Fruit fly (Drosophila melanogaster) whole organism, embryonic: ENCODE measurements around the gene dmGlut.

Source experiments
- Ada2b ChIP-seq: fragments of 200-800 bp; sonication (Bioruptor generic); IDR thresholded peaks from 2 replicates; pipeline ENCODE4 v1.3.6; 2022; ENCODE audit warnings: missing biosample characterization, missing genetic modification characterization
- B-H1 ChIP-seq: fragments of 200-800 bp; sonication (Bioruptor generic); IDR thresholded peaks from 3 replicates; pipeline ENCODE4 v1.3.6; 2022; ENCODE audit warnings: missing biosample characterization, missing genetic modification characterization
- CG10979 ChIP-seq: fragments of 200-800 bp; sonication (Bioruptor generic); optimal IDR thresholded peaks from 2 replicates; lab custom pipeline; 2018; ENCODE audit warnings: missing biosample characterization, mild to moderate bottlenecking, missing genetic modification characterization, moderate library complexity
- CG11398 ChIP-seq: fragments of 200-800 bp; sonication (Bioruptor generic); optimal IDR thresholded peaks from 2 replicates; lab custom pipeline; 2016; ENCODE audit warnings: missing biosample characterization, missing genetic modification characterization
- CG1233 ChIP-seq: fragments of 200-800 bp; sonication (Bioruptor generic); optimal IDR thresholded peaks from 4 replicates; lab custom pipeline; 2018; ENCODE audit warnings: missing biosample characterization, mild to moderate bottlenecking, missing genetic modification characterization
- CG13287 ChIP-seq: fragments of 200-800 bp; sonication (Bioruptor generic); IDR thresholded peaks from 2 replicates; pipeline ENCODE4 v1.3.6; 2022; ENCODE audit warnings: missing biosample characterization, missing genetic modification characterization; ENCODE audit not compliant: partially characterized antibody
- CG14710 ChIP-seq: fragments of 200-800 bp; sonication (Bioruptor generic); optimal IDR thresholded peaks from 3 replicates; lab custom pipeline; 2019; ENCODE audit warnings: missing biosample characterization, mild to moderate bottlenecking, missing genetic modification characterization, moderate library complexity
- CG17359 ChIP-seq: fragments of 200-800 bp; sonication (Bioruptor generic); optimal IDR thresholded peaks from 3 replicates; lab custom pipeline; 2018; ENCODE audit warnings: missing biosample characterization, mild to moderate bottlenecking, missing genetic modification characterization, moderate library complexity
- CG17361 ChIP-seq: fragments of 200-800 bp; sonication (Bioruptor generic); IDR thresholded peaks from 3 replicates; pipeline ENCODE4 v1.3.6; 2022; ENCODE audit warnings: missing biosample characterization, missing genetic modification characterization
- CG17568 ChIP-seq: fragments of 200-800 bp; sonication (Bioruptor generic); optimal IDR thresholded peaks from 2 replicates; lab custom pipeline; 2018; ENCODE audit warnings: missing biosample characterization, mild to moderate bottlenecking, missing genetic modification characterization, moderate library complexity
- CG17612 ChIP-seq: fragments of 200-800 bp; sonication (Bioruptor generic); IDR thresholded peaks from 2 replicates; pipeline ENCODE4 v1.3.6; 2022; ENCODE audit warnings: missing biosample characterization, missing genetic modification characterization
- CG17802 ChIP-seq: fragments of 200-800 bp; sonication (Bioruptor generic); optimal IDR thresholded peaks from 2 replicates; lab custom pipeline; 2018; ENCODE audit warnings: missing biosample characterization, mild to moderate bottlenecking, missing genetic modification characterization, moderate library complexity
- CG18764 ChIP-seq: fragments of 200-800 bp; sonication (Bioruptor generic); optimal IDR thresholded peaks from 3 replicates; lab custom pipeline; 2016; ENCODE audit warnings: missing biosample characterization, missing genetic modification characterization
- CG2712 ChIP-seq: fragments of 200-800 bp; optimal IDR thresholded peaks from 3 replicates; lab custom pipeline; 2019; ENCODE audit warnings: missing biosample characterization, mild to moderate bottlenecking, missing genetic modification characterization, moderate library complexity
- CG4617 ChIP-seq: fragments of 200-800 bp; sonication (Bioruptor generic); optimal IDR thresholded peaks from 3 replicates; lab custom pipeline; 2016; ENCODE audit warnings: missing biosample characterization, missing genetic modification characterization, borderline replicate concordance
- CG6175 ChIP-seq: fragments of 200-800 bp; sonication (Bioruptor generic); IDR thresholded peaks from 3 replicates; pipeline ENCODE4 v1.3.6; 2022; ENCODE audit warnings: missing biosample characterization, missing genetic modification characterization
- CG7271 ChIP-seq: fragments of 200-800 bp; sonication (Bioruptor generic); optimal IDR thresholded peaks from 2 replicates; lab custom pipeline; 2018; ENCODE audit warnings: missing biosample characterization, mild to moderate bottlenecking, missing genetic modification characterization, moderate library complexity
- CG7839 ChIP-seq: fragments of 200-800 bp; sonication (Bioruptor generic); optimal IDR thresholded peaks from 3 replicates; lab custom pipeline; 2018; ENCODE audit warnings: missing biosample characterization, mild to moderate bottlenecking, missing genetic modification characterization, moderate library complexity
- CG8359 ChIP-seq: fragments of 200-800 bp; sonication (Bioruptor generic); optimal IDR thresholded peaks from 2 replicates; lab custom pipeline; 2017; ENCODE audit warnings: missing biosample characterization, mild to moderate bottlenecking, missing genetic modification characterization, borderline replicate concordance
- D ChIP-seq, 2 experiments: fragments of 200-800 bp in 1 of 2; fragments of >200 bp in 1 of 2; sonication (Bioruptor generic) in 1 of 2; optimal IDR thresholded peaks; 2 replicates in 1 of 2; 3 replicates in 1 of 2; lab custom pipeline; 2017; ENCODE audit warnings: mild to moderate bottlenecking in 1 of 2, missing biosample characterization in 1 of 2, missing genetic modification characterization in 1 of 2, missing genetic modification reagents in 1 of 2
- Dek ChIP-seq: fragments of 200-800 bp; sonication (Bioruptor generic); optimal IDR thresholded peaks from 3 replicates; lab custom pipeline; 2019; ENCODE audit warnings: missing biosample characterization, mild to moderate bottlenecking, missing genetic modification characterization, moderate library complexity
- Doc2 ChIP-seq: fragments of 200-800 bp; sonication (Bioruptor generic); IDR thresholded peaks from 2 replicates; pipeline ENCODE4 v1.3.6; 2022; ENCODE audit warnings: missing biosample characterization, missing genetic modification characterization
- Ets65A ChIP-seq: fragments of 200-800 bp; sonication (Bioruptor generic); peaks from one replicate; lab custom pipeline; 2016; ENCODE audit warnings: missing biosample characterization, missing genetic modification characterization
- GATAe ChIP-seq: fragments of 200-800 bp; sonication (Bioruptor generic); conservative IDR thresholded peaks from 2 replicates; pipeline ENCODE4 v1.3.6; 2022; ENCODE audit warnings: missing biosample characterization, missing genetic modification characterization
- Gug ChIP-seq: fragments of 200-800 bp; sonication (Bioruptor generic); IDR thresholded peaks from 4 replicates; pipeline ENCODE4 v1.3.6; 2022; ENCODE audit warnings: missing biosample characterization, missing genetic modification characterization
- HLH54F ChIP-seq: fragments of 200-800 bp; sonication (Bioruptor generic); optimal IDR thresholded peaks from 3 replicates; lab custom pipeline; 2016; ENCODE audit warnings: missing biosample characterization, missing genetic modification characterization
- Hey ChIP-seq: fragments of 200-800 bp; sonication (Bioruptor generic); optimal IDR thresholded peaks from 3 replicates; lab custom pipeline; 2018; ENCODE audit warnings: missing biosample characterization, mild to moderate bottlenecking, missing genetic modification characterization
- Meics ChIP-seq: fragments of 200-800 bp; sonication (Bioruptor generic); optimal IDR thresholded peaks from 2 replicates; lab custom pipeline; 2017; ENCODE audit warnings: missing biosample characterization, mild to moderate bottlenecking, missing genetic modification characterization
- NFAT ChIP-seq: fragments of 200-800 bp; sonication (Bioruptor generic); IDR thresholded peaks from 2 replicates; pipeline ENCODE4 v1.3.6; 2022; ENCODE audit warnings: missing biosample characterization, missing genetic modification characterization
- TFAM ChIP-seq: fragments of 200-800 bp; sonication (Bioruptor generic); optimal IDR thresholded peaks from 2 replicates; lab custom pipeline; 2017; ENCODE audit warnings: missing biosample characterization, missing genetic modification characterization, inconsistent platforms
- Taf1 ChIP-seq: fragments of 200-800 bp; sonication (Bioruptor generic); IDR thresholded peaks from 2 replicates; pipeline ENCODE4 v1.3.6; 2022; ENCODE audit warnings: missing biosample characterization, missing genetic modification characterization
- Trl ChIP-seq, 3 experiments: fragments of >200 bp in 2 of 3; fragments of 200-800 bp in 1 of 3; sonication (Bioruptor generic) in 1 of 3; optimal IDR thresholded peaks; 2 replicates in 1 of 3; 3 replicates in 2 of 3; lab custom pipeline; 2016 to 2017; ENCODE audit warnings: missing biosample characterization in 1 of 3, missing genetic modification characterization in 1 of 3
- bigmax ChIP-seq: fragments of 200-800 bp; sonication (Bioruptor generic); optimal IDR thresholded peaks from 2 replicates; lab custom pipeline; 2018; ENCODE audit warnings: missing biosample characterization, mild to moderate bottlenecking, missing genetic modification characterization
- bsh ChIP-seq, 2 experiments: fragments of 200-800 bp; sonication (Bioruptor generic); optimal IDR thresholded peaks; 2 replicates each; lab custom pipeline; 2017 to 2018; ENCODE audit warnings: mild to moderate bottlenecking in 2 of 2, missing biosample characterization in 2 of 2, missing genetic modification characterization in 2 of 2, moderate library complexity in 1 of 2
- dmrt11E ChIP-seq: fragments of 200-800 bp; sonication (Bioruptor generic); optimal IDR thresholded peaks from 3 replicates; lab custom pipeline; 2018; ENCODE audit warnings: missing biosample characterization, mild to moderate bottlenecking, missing genetic modification characterization, moderate library complexity
- dpn ChIP-seq, 2 experiments: fragments of 200-800 bp; sonication (Bioruptor generic); optimal IDR thresholded peaks; 3 replicates each; lab custom pipeline; 2016; ENCODE audit warnings: missing biosample characterization in 2 of 2, missing genetic modification characterization in 2 of 2
- exex ChIP-seq: fragments of 200-800 bp; sonication (Bioruptor generic); optimal IDR thresholded peaks from 4 replicates; lab custom pipeline; 2018; ENCODE audit warnings: missing biosample characterization, mild to moderate bottlenecking, missing genetic modification characterization, moderate library complexity
- gcm2 ChIP-seq: fragments of 200-800 bp; sonication (Bioruptor generic); optimal IDR thresholded peaks from 2 replicates; lab custom pipeline; 2016; ENCODE audit warnings: missing biosample characterization, missing genetic modification characterization
- gem ChIP-seq: fragments of 200-800 bp; sonication (Bioruptor generic); optimal IDR thresholded peaks from 2 replicates; lab custom pipeline; 2019; ENCODE audit warnings: missing biosample characterization, mild to moderate bottlenecking, missing genetic modification characterization, moderate library complexity
- gsb ChIP-seq: fragments of 200-800 bp; sonication (Bioruptor generic); IDR thresholded peaks from 2 replicates; pipeline ENCODE4 v1.3.6; 2022; ENCODE audit warnings: missing biosample characterization, missing genetic modification characterization
- gsb-n ChIP-seq: fragments of 200-800 bp; sonication (Bioruptor generic); optimal IDR thresholded peaks from 3 replicates; lab custom pipeline; 2018; ENCODE audit warnings: missing biosample characterization, mild to moderate bottlenecking, missing genetic modification characterization
- lilli ChIP-seq: fragments of 200-800 bp; sonication (Bioruptor generic); optimal IDR thresholded peaks from 3 replicates; lab custom pipeline; 2016; ENCODE audit warnings: missing biosample characterization, missing genetic modification characterization
- rib ChIP-seq: fragments of 200-800 bp; sonication (Bioruptor generic); IDR thresholded peaks from 2 replicates; pipeline ENCODE4 v1.3.6; 2022; ENCODE audit warnings: missing biosample characterization, missing genetic modification characterization
- seq ChIP-seq: fragments of 200-800 bp; sonication (Bioruptor generic); IDR thresholded peaks from 2 replicates; pipeline ENCODE4 v1.3.6; 2022; ENCODE audit warnings: missing biosample characterization, missing genetic modification characterization
- tin ChIP-seq: fragments of 200-800 bp; sonication (Bioruptor generic); optimal IDR thresholded peaks from 3 replicates; lab custom pipeline; 2016; ENCODE audit warnings: missing biosample characterization, missing genetic modification characterization
- tx ChIP-seq: fragments of 200-800 bp; sonication (Bioruptor generic); optimal IDR thresholded peaks from 2 replicates; lab custom pipeline; 2016; ENCODE audit warnings: missing biosample characterization, missing genetic modification characterization
- unpg ChIP-seq: fragments of 200-800 bp; sonication (Bioruptor generic); optimal IDR thresholded peaks from 3 replicates; lab custom pipeline; 2018; ENCODE audit warnings: missing biosample characterization, mild to moderate bottlenecking, missing genetic modification characterization, moderate library complexity

The dmGlut gene

dm6 chr2L:11980075-11980474 lies 47.2 kb upstream of the dmGlut start (continued):
- TF ChIP-seq CG14710 (tag; lab: Kevin White, UChicago) = peak; percentile 7
- peak; percentile 56 for TF ChIP-seq dmrt11E
- TF ChIP-seq CG10979 (tag; lab: Kevin White, UChicago) = peak; percentile 17
- TF ChIP-seq CG17361 (GFP tag; lab: Robert Waterston, UW) = peak; percentile 22; the same call in 1 of the 3 replicates
- peak; percentile 59 for TF ChIP-seq CG2712 (tag; lab: Kevin White, UChicago)
- no peak for TF ChIP-seq Doc2
- no peak for TF ChIP-seq GATAe
- peak; percentile 13 for TF ChIP-seq CG17359 (tag; lab: Kevin White, UChicago)
- TF ChIP-seq Trl (optimal IDR thresholded peaks at IDR 0.05; lab: Kevin White, UChicago) = no peak
- no peak for TF ChIP-seq Trl (GFP tag; optimal IDR thresholded peaks at IDR 0.05; lab: Kevin White, UChicago)
- TF ChIP-seq gem = peak; percentile 62
- 0 out of 3 replicates have a peak, but pooled peaks have one; percentile 2 for TF ChIP-seq CG6175 (GFP tag; lab: Robert Waterston, UW)
- TF ChIP-seq CG7839 (tag; lab: Kevin White, UChicago) = peak; percentile 11
- TF ChIP-seq unpg (GFP tag; lab: Kevin White, UChicago) = peak; percentile 46

DNA sequence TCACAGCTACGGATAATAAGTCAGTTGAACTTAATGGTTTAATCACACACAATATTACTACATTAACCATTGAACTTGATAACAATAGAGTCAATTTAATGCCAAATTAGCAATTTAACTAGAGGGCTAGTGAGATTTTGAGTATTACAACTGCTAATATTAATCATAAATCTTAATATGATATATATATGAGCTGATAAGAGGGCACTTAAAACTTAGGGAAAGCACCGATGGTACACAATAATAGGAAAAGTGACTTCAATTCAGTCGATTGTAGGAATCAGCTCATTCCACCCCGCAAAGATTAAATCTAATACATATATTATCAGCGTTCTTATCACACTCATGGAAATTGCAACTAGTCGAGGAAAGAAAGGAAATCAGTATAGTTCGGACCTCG lies 46.0 kb upstream of the dmGlut start, which contains the start of gene CG16965:
TSS of gene CG16965 (plus strand) at position 382 of the 400 bp plus-strand sequence.
- peak; percentile 59 for TF ChIP-seq exex (tag; lab: Kevin White, UChicago)
- no peak for TF ChIP-seq D (optimal IDR thresholded peaks at IDR 0.05; lab: Kevin White, UChicago)
- TF ChIP-seq D (GFP tag; optimal IDR thresholded peaks at IDR 0.05; lab: Kevin White, UChicago) = no peak
- no peak for TF ChIP-seq NFAT (GFP tag; lab: Robert Waterston, UW)

dm6 chr2L:11987945-11988344 lies 39.3 kb upstream of the dmGlut start, which contains the start of the genes CG6686 and CG34163:
Gene CG6686 (minus strand): TSS chr2L:11988039.
Gene CG34163 (plus strand): TSS chr2L:11988270.
- TF ChIP-seq Dek (tag; lab: Kevin White, UChicago) (no peak), NFAT (GFP tag; lab: Robert Waterston, UW) (no peak), B-H1 (GFP tag; lab: Robert Waterston, UW) (no peak), CG1233 (no peak), Ets65A (peak; percentile 91), Taf1 (GFP tag; lab: Robert Waterston, UW) (no peak), CG7271 (tag; lab: Kevin White, UChicago) (peak; percentile 61), dpn (GFP tag; optimal IDR thresholded peaks at IDR 0.05; lab: Kevin White, UChicago) (peak; percentile 20 to 44), CG17568 (no peak), HLH54F (GFP tag; lab: Kevin White, UChicago) (peak; percentile 42), Hey (tag; lab: Kevin White, UChicago) (no peak), bigmax (GFP tag; lab: Kevin White, UChicago) (no peak), Ada2b (GFP tag; lab: Robert Waterston, UW) (peak; percentile 26; the same call in 1 of the 2 replicates), TFAM (GFP tag; lab: Kevin White, UChicago) (no peak), Gug (GFP tag; lab: Robert Waterston, UW) (peak; percentile 45; the same call in 1 of the 4 replicates), rib (no peak), CG13287 (no peak), CG17802 (no peak), gcm2 (GFP tag; lab: Kevin White, UChicago) (no peak), CG17612 (GFP tag; lab: Robert Waterston, UW) (no peak), tx (GFP tag; lab: Kevin White, UChicago) (peak; percentile 31), bsh (GFP tag; optimal IDR thresholded peaks at IDR 0.05; lab: Kevin White, UChicago) (peak in 1 of 2 experiments; percentile 14), CG4617 (GFP tag; lab: Kevin White, UChicago) (peak; percentile 88), tin (GFP tag; lab: Kevin White, UChicago) (peak; percentile 17), CG11398 (no peak), gsb-n (no peak), Meics (GFP tag; lab: Kevin White, UChicago) (peak; percentile 47), CG18764 (GFP tag; lab: Kevin White, UChicago) (peak; percentile 14), gsb (GFP tag; lab: Robert Waterston, UW) (no peak), CG8359 (no peak), seq (no peak), lilli (peak; percentile 80)
